Fruit fly (Drosophila melanogaster) whole organism, pupa: Measurements from ENCODE around the gene CG12268.

Experiments used
- CG10348 ChIP-seq: fragments of 200-800 bp; sonication (Bioruptor generic); IDR thresholded peaks from 2 replicates; pipeline ENCODE4 v1.3.6; 2022; ENCODE audit warnings: missing biosample characterization, missing genetic modification characterization
- CG12605 ChIP-seq: fragments of 200-800 bp; sonication (Bioruptor generic); IDR thresholded peaks from 2 replicates; pipeline ENCODE4 v1.3.6; 2022; ENCODE audit warnings: missing biosample characterization, missing genetic modification characterization
- CG13204 ChIP-seq: fragments of 200-800 bp; sonication (Bioruptor generic); optimal IDR thresholded peaks from 2 replicates; lab custom pipeline; 2018; ENCODE audit warnings: missing biosample characterization, mild to moderate bottlenecking, missing genetic modification characterization, moderate library complexity
- CG14655 ChIP-seq: fragments of 200-800 bp; sonication (Bioruptor generic); optimal IDR thresholded peaks from 3 replicates; lab custom pipeline; 2017; ENCODE audit warnings: mild to moderate bottlenecking, missing biosample characterization, missing genetic modification reagents, missing genetic modification characterization
- CG15710 ChIP-seq: fragments of 200-800 bp; sonication (Bioruptor generic); optimal IDR thresholded peaks from 2 replicates; lab custom pipeline; 2018; ENCODE audit warnings: missing biosample characterization, mild to moderate bottlenecking, missing genetic modification characterization, moderate library complexity
- CG17806 ChIP-seq: fragments of 200-800 bp; sonication (Bioruptor generic); optimal IDR thresholded peaks from 2 replicates; lab custom pipeline; 2018; ENCODE audit warnings: missing biosample characterization, mild to moderate bottlenecking, missing genetic modification characterization, moderate library complexity
- CG32121 ChIP-seq: fragments of 200-800 bp; sonication (Bioruptor generic); IDR thresholded peaks from 2 replicates; pipeline ENCODE4 v1.3.6; 2022; ENCODE audit warnings: missing biosample characterization, missing genetic modification characterization
- CG34367 ChIP-seq: fragments of 200-800 bp; sonication (Bioruptor generic); optimal IDR thresholded peaks from 2 replicates; lab custom pipeline; 2018; ENCODE audit warnings: missing biosample characterization, mild to moderate bottlenecking, missing genetic modification characterization
- CG4496 ChIP-seq: fragments of 200-800 bp; sonication (Bioruptor generic); IDR thresholded peaks from 3 replicates; pipeline ENCODE4 v1.3.6; 2022; ENCODE audit warnings: missing biosample characterization, missing genetic modification characterization
- CG8159 ChIP-seq: fragments of 200-800 bp; sonication (Bioruptor generic); optimal IDR thresholded peaks from 3 replicates; lab custom pipeline; 2018; ENCODE audit warnings: missing biosample characterization, mild to moderate bottlenecking, missing genetic modification characterization, moderate library complexity
- CG8301 ChIP-seq: fragments of 200-800 bp; sonication (Bioruptor generic); optimal IDR thresholded peaks from 2 replicates; lab custom pipeline; 2018; ENCODE audit warnings: missing biosample characterization, mild to moderate bottlenecking, missing genetic modification characterization
- CG9948 ChIP-seq: fragments of 200-800 bp; sonication (Bioruptor generic); optimal IDR thresholded peaks from 2 replicates; lab custom pipeline; 2018; ENCODE audit warnings: missing biosample characterization, mild to moderate bottlenecking, missing genetic modification characterization, moderate library complexity
- D1 ChIP-seq: fragments of 200-800 bp; sonication (Bioruptor generic); optimal IDR thresholded peaks from 2 replicates; lab custom pipeline; 2018; ENCODE audit warnings: missing biosample characterization, mild to moderate bottlenecking, missing genetic modification characterization, moderate library complexity
- EcR ChIP-seq: fragments of 200-800 bp; sonication (Bioruptor generic); optimal IDR thresholded peaks from 3 replicates; lab custom pipeline; 2019; ENCODE audit warnings: missing biosample characterization, missing genetic modification characterization, mild to moderate bottlenecking, moderate library complexity, missing genetic modification reagents
- Ets98B ChIP-seq: fragments of 200-800 bp; sonication (Bioruptor generic); IDR thresholded peaks from 2 replicates; pipeline ENCODE4 v1.3.6; 2022; ENCODE audit warnings: missing biosample characterization, missing genetic modification characterization
- Pif1A ChIP-seq: fragments of 200-800 bp; sonication (Bioruptor generic); optimal IDR thresholded peaks from 3 replicates; lab custom pipeline; 2016; ENCODE audit warnings: missing biosample characterization, missing genetic modification characterization
- Pif1B ChIP-seq: fragments of 200-800 bp; sonication (Bioruptor generic); optimal IDR thresholded peaks from 3 replicates; lab custom pipeline; 2016; ENCODE audit warnings: missing biosample characterization, missing genetic modification characterization
- Snoo ChIP-seq: fragments of 200-800 bp; sonication (Bioruptor generic); optimal IDR thresholded peaks from 3 replicates; lab custom pipeline; 2017; ENCODE audit warnings: missing biosample characterization, mild to moderate bottlenecking, missing genetic modification characterization, inconsistent platforms
- fd96Ca ChIP-seq: fragments of 200-800 bp; sonication (Bioruptor generic); IDR thresholded peaks from 3 replicates; pipeline ENCODE4 v1.3.6; 2022; ENCODE audit warnings: missing biosample characterization, missing genetic modification characterization
- gl ChIP-seq: fragments of 200-800 bp; sonication (Bioruptor generic); optimal IDR thresholded peaks from 2 replicates; lab custom pipeline; 2018; ENCODE audit warnings: missing biosample characterization, mild to moderate bottlenecking, missing genetic modification characterization
- rn ChIP-seq: fragments of 200-800 bp; sonication (Bioruptor generic); IDR thresholded peaks from 2 replicates; pipeline ENCODE4 v1.3.6; 2022; ENCODE audit warnings: missing biosample characterization, missing genetic modification characterization

Gene CG12268

DNA sequence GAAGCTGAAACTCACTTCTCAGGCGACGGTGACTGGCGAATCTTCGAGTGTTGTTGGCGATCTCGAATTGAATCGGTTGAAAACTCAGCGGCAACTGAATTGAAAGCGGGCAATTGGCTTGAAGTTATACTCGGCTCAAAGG lies at the start of gene CG12268:
Gene CG12268, minus strand, starts transcription at position 101 of the 142 bp plus-strand sequence.
- no peak for TF ChIP-seq CG4496 (GFP tag; lab: Robert Waterston, UW)
- TF ChIP-seq Pif1A (GFP tag; lab: Kevin White, UChicago): no peak
- no peak for TF ChIP-seq CG34367 (tag; lab: Kevin White, UChicago)
- no peak for TF ChIP-seq Snoo (tag; lab: Kevin White, UChicago)
- no peak for TF ChIP-seq CG32121 (GFP tag; lab: Robert Waterston, UW)
- TF ChIP-seq Pif1B (GFP tag; lab: Kevin White, UChicago): no peak
- TF ChIP-seq CG9948 (tag; lab: Kevin White, UChicago): no peak
- no peak for TF ChIP-seq rn (GFP tag; lab: Robert Waterston, UW)
- no peak for TF ChIP-seq CG17806 (tag; lab: Kevin White, UChicago)
- no peak for TF ChIP-seq Ets98B (GFP tag; lab: Robert Waterston, UW)
- no peak for TF ChIP-seq D1 (tag; lab: Kevin White, UChicago)
- no peak for TF ChIP-seq CG14655

DNA sequence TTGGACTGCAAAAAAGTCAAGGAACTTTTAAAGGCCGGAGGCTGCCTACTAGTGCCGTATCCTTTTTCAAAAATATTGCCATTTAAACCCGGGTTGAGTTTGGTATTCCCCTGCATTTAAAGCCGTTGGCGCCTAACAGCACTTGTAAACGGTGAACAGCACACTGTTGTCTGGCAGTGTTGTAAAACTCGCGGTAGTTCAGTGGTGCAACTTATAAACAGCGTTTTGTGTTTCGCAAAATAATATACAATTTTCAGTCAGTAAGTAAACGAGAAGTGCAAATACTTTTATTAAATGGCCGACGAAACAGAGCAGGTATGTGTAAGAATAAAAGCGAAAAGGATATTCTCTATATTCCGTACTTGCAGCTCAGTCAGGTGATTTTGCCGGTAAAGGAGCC lies 48.0 kb upstream of the CG12268 start, which contains the start of gene LSm3:
Gene LSm3, plus strand, starts transcription at position 39 of the 400 bp plus-strand sequence.
- TF ChIP-seq EcR: no peak
- TF ChIP-seq CG34367 (tag; lab: Kevin White, UChicago): no peak
- TF ChIP-seq Pif1B (GFP tag; lab: Kevin White, UChicago): no peak
- no peak for TF ChIP-seq CG9948 (tag; lab: Kevin White, UChicago)
- TF ChIP-seq CG12605: no peak
- no peak for TF ChIP-seq Ets98B (GFP tag; lab: Robert Waterston, UW)
- no peak for TF ChIP-seq Snoo (tag; lab: Kevin White, UChicago)
- TF ChIP-seq CG8301 (tag; lab: Kevin White, UChicago): no peak
- no peak for TF ChIP-seq CG8159 (tag; lab: Kevin White, UChicago)
- TF ChIP-seq CG17806 (tag; lab: Kevin White, UChicago): no peak
- TF ChIP-seq CG13204: no peak
- TF ChIP-seq CG10348: no peak
- no peak for TF ChIP-seq rn (GFP tag; lab: Robert Waterston, UW)
- no peak for TF ChIP-seq CG32121 (GFP tag; lab: Robert Waterston, UW)
- TF ChIP-seq CG15710 (tag; lab: Kevin White, UChicago): no peak
- TF ChIP-seq CG14655: no peak
- TF ChIP-seq fd96Ca (GFP tag; lab: Robert Waterston, UW): no peak
- no peak for TF ChIP-seq gl
- no peak for TF ChIP-seq D1 (tag; lab: Kevin White, UChicago)

DNA sequence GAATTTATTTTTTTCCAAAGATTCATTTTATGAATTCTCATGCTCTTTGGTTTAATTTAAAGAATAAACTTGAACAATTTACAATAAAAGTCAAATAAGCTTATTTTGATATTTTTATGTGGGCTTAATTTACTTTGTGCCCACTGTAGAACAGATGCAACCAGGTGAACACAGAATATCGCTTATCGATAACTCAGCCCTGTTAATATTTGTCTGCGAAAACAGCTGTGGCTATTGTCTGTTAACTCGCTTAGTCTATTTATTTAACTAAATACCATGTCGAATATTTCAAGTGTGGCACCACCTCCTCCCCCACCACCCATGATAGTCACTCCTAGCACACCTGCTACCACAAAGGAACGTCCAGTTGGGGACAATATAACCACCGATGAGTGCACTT lies 47.2 kb upstream of the CG12268 start, which contains the start of gene CG33108:
Gene CG33108, plus strand, starts transcription at position 200 of the 400 bp plus-strand sequence.
- no peak for TF ChIP-seq CG13204
- TF ChIP-seq CG9948 (tag; lab: Kevin White, UChicago): no peak
- no peak for TF ChIP-seq D1 (tag; lab: Kevin White, UChicago)
- no peak for TF ChIP-seq Ets98B (GFP tag; lab: Robert Waterston, UW)

DNA sequence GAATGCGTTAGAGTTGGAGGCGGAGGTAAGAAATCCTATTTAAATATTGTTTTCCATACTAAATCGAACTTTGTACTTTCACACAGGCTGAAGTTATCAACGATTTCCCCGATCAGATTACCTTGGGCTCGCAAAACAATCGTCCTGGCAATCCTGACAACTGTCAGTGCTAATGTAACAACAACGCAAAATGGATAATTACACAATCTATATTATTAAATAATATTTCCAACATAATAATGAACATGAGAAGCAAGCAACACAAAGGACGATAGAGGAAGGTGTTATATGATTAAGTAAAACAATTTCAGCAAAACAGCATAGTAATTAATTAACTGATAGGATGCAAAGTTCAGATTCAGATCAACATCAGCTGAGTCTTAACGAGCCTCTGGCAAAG lies 46.4 kb upstream of the CG12268 start:
- TF ChIP-seq CG8159 (tag; lab: Kevin White, UChicago) (no peak), fd96Ca (GFP tag; lab: Robert Waterston, UW) (no peak), rn (GFP tag; lab: Robert Waterston, UW) (no peak), gl (no peak), Pif1B (GFP tag; lab: Kevin White, UChicago) (no peak), CG17806 (tag; lab: Kevin White, UChicago) (no peak), Snoo (tag; lab: Kevin White, UChicago) (no peak), CG10348 (no peak), CG14655 (no peak), CG13204 (no peak), CG9948 (tag; lab: Kevin White, UChicago) (no peak), CG34367 (tag; lab: Kevin White, UChicago) (no peak), CG4496 (GFP tag; lab: Robert Waterston, UW) (no peak), CG32121 (GFP tag; lab: Robert Waterston, UW) (no peak), CG8301 (tag; lab: Kevin White, UChicago) (no peak), Ets98B (GFP tag; lab: Robert Waterston, UW) (no peak), CG15710 (tag; lab: Kevin White, UChicago) (no peak), CG12605 (no peak), D1 (tag; lab: Kevin White, UChicago) (no peak), Pif1A (GFP tag; lab: Kevin White, UChicago) (no peak)

DNA sequence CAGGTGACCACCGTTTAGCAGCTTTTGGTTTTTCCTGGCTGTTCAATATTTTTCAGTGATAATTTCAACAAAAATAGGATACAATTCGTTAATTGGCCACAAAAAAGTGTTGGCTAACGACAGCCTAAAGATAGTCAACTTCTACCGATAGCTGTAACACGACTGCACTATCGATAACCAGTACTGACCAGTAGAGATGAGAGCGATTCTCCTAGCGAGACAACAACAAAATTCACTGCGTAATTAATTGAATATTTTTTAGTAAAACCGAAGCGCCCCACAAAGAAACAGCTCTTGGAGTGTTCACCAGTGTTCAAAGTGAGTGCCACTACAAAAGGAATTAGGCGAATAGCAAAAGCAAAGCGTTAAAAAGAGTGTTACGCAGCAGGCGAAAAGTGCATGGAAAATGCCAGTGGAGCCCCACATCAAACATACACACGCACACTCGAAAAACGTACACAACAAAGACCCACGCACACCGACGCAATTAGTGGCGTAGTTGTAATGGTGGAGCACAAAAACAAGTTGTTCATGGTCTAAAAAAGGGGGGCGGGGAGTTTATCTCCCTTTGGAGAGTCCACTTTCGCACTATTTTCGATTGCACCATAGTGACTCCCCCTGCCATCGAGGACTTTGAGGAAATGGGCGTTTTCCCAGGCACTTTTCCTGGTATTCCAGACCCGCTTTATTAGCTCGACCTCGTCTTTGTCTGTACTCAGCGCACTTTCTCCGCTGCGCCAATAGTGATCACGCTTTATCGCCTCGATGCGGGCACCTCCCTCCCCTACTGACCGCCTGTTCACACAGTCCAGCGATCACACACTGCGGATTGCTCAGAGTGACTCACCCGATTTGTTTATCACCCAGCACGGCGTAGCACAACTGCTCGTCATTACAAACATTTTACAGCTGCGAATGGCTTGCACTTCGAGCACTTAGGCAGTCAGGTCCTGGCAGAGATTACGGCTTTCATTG lies 44.9 kb upstream of the CG12268 start, which contains the start of the genes Epp and Rab7:
Gene Epp, minus strand, starts transcription at position 94 of the 975 bp plus-strand sequence.
Gene Rab7, plus strand, starts transcription at position 186 of the 975 bp plus-strand sequence.
- TF ChIP-seq CG8301 (tag; lab: Kevin White, UChicago) (peak; percentile 11), gl (peak; percentile 68), CG34367 (tag; lab: Kevin White, UChicago) (peak; percentile 5), D1 (tag; lab: Kevin White, UChicago) (no peak), Ets98B (GFP tag; lab: Robert Waterston, UW) (peak; percentile 34; the same call in 1 of the 2 replicates), Pif1B (GFP tag; lab: Kevin White, UChicago) (no peak), CG9948 (tag; lab: Kevin White, UChicago) (no peak), fd96Ca (GFP tag; lab: Robert Waterston, UW) (peak; percentile 47; the same call in 1 of the 3 replicates), CG4496 (GFP tag; lab: Robert Waterston, UW) (peak; percentile 54; the same call in 2 of the 3 replicates), CG17806 (tag; lab: Kevin White, UChicago) (no peak), CG12605 (peak; percentile 41), CG15710 (tag; lab: Kevin White, UChicago) (peak; percentile 7), CG10348 (no peak), EcR (peak; percentile 48), CG32121 (GFP tag; lab: Robert Waterston, UW) (peak; percentile 28), Snoo (tag; lab: Kevin White, UChicago) (peak; percentile 9)
